Worm (Caenorhabditis elegans) whole organism, L4 larva: ENCODE data around the gene cec-3.

ENCODE experiments used
- ZK337.2 ChIP-seq: fragments of 200-800 bp; sonication (Bioruptor generic); IDR thresholded peaks from 2 replicates; pipeline ENCODE4 v1.3.6; 2022; ENCODE audit warnings: missing genetic modification reagents, missing genetic modification characterization, missing compliant biosample characterization
- mxl-3 ChIP-seq: fragments of 200-800 bp; sonication (Bioruptor generic); optimal IDR thresholded peaks from 2 replicates; lab custom pipeline; 2018; ENCODE audit warnings: mild to moderate bottlenecking, missing genetic modification characterization, missing compliant biosample characterization
- nhr-111 ChIP-seq: fragments of 200-800 bp; sonication (Bioruptor generic); optimal IDR thresholded peaks from 2 replicates; lab custom pipeline; 2018; ENCODE audit warnings: mild to moderate bottlenecking, missing genetic modification characterization, missing compliant biosample characterization

DNA sequence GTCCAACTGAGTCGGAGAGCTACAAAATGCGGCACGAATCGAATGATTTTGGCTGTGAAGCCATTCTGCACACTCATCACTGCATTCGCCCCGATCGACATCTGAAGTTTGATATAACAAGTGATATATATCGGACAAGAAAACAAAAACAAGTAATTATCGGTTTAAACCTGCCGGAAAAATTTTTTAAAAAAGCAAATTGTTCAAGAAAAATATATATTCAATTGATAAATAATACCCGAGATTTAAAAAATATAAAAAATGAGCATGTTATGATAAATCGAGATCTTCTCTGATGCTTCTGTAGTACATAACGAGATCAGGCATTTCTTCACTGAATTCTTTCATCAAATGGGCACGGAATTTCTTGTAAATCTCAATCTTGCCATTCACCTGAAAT, 3.7 kb downstream of the cec-3 start, which contains the start of gene T09A5.5:
- TF ChIP-seq nhr-111 (no peak), ZK337.2 (GFP tag; lab: Robert Waterston, UW) (no peak), mxl-3 (GFP tag; lab: Kevin White, UChicago) (no peak)
